Fruit fly (Drosophila melanogaster): Measurements from ENCODE around the gene Nepl9.

The Nepl9 gene

DNA sequence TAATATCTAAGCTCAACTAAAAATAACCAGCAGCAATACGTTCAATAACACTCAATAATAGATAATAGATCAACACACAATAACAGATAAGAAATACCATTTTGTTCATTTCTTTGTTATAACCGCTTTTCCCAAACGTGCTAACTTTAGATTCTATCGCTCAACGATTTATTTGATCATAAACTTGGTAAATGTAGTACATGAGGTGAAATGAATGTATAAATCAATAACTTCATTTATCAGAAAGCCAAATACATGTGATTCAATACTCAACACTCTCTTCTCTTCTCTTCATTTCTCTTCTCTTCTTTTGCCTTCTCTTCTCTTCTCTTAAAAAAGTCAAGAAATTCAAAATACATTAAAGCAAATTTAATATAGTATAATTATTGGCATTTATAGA, 20.6 kb upstream of the Nepl9 start:
- TF ChIP-seq CG31627 (GFP tag; optimal IDR thresholded peaks at IDR 0.05) (no peak), cyc (GFP tag; optimal IDR thresholded peaks at IDR 0.05) (no peak), Eip75B (GFP tag; optimal IDR thresholded peaks at IDR 0.05) (no peak), CG6854 (GFP tag; optimal IDR thresholded peaks at IDR 0.05) (no peak), CG8319 (GFP tag; optimal IDR thresholded peaks at IDR 0.05) (no peak), fkh (GFP tag; optimal IDR thresholded peaks at IDR 0.05) (peak; percentile 40), eg (GFP tag; IDR thresholded peaks at IDR 0.05) (no peak), fd85E (GFP tag; optimal IDR thresholded peaks at IDR 0.05) (no peak), Eip78C (GFP tag) (peak; percentile 22), CG7368 (GFP tag; optimal IDR thresholded peaks at IDR 0.05) (no peak)

dm6 chr2L:16857131-16857530, 20.1 kb upstream of the Nepl9 start:
- TF ChIP-seq CG3919 (GFP tag; optimal IDR thresholded peaks at IDR 0.05) (no peak), CG4318 (GFP tag; optimal IDR thresholded peaks at IDR 0.05) (no peak), Eip75B (GFP tag; optimal IDR thresholded peaks at IDR 0.05) (no peak), CG31627 (GFP tag; optimal IDR thresholded peaks at IDR 0.05) (no peak), salr (GFP tag; optimal IDR thresholded peaks at IDR 0.05) (no peak), Gug (GFP tag; IDR thresholded peaks at IDR 0.05) (no peak)

DNA sequence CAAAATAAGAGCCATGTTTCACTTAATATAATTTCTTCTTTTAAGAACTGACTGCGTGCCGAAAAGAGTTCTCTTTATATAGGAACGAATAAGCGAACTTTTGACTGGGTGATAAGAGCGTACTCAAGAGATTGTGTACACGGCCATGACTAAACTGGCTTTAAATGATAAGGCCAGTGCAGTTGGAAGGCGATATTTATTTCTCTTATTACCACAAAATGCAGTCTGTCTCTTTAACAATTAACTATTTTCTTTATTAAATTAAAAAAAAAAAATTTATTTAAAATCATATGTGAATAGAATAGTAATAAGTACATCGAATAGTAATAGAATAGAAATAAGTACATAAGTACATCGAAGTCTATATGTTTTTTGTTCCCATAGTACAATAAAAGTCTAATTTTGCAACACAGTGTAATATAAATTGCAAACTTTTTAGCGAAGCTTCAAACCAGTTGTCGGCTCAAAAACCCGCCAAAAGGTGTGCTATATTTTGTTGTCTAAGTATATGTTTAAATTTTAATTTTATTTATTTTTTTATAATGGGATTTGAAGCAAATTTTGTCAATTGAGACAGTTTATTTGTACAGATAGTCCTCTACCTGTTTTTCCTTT, 15.4 kb upstream of the Nepl9 start, which contains the start of gene CG31810:
Gene CG31810, minus strand, starts transcription at position 51 of the 615 bp plus-strand sequence.
- TF ChIP-seq Sox14 (GFP tag; optimal IDR thresholded peaks at IDR 0.05) = no peak
- TF ChIP-seq CG16779 (tag; optimal IDR thresholded peaks at IDR 0.05) = no peak
- TF ChIP-seq CG11762 (GFP tag; optimal IDR thresholded peaks at IDR 0.05; ENCODE audit: insufficient read depth) = no peak
- TF ChIP-seq Smox (GFP tag; optimal IDR thresholded peaks at IDR 0.05) = no peak
- peak; percentile 36 for TF ChIP-seq Eip78C (GFP tag)
- TF ChIP-seq CG15336 (GFP tag; IDR thresholded peaks at IDR 0.05) = 0 out of 2 replicates have a peak, but pooled peaks have one; percentile 20
- TF ChIP-seq esn (GFP tag; optimal IDR thresholded peaks at IDR 0.05) = no peak

DNA sequence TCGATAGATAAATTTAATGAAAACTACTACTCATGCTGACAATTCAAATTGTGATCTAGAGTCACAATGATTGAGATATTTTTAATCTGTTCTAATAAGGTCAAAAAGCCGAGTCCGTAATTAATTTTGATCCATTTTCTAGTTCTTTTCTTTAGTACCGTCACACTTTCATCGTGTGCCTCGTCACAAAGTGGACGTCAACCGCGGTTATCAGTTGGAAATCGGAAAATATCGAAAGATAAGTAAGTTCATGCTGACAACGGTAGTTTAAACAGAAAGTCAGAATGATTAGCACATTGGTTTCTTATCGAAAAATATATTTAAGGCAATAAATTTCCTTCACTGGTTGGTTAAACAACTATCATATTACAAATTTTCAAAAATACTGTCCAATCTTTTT, 13.4 kb upstream of the Nepl9 start:
- TF ChIP-seq topi (GFP tag; optimal IDR thresholded peaks at IDR 0.05) (no peak), CG11762 (GFP tag; optimal IDR thresholded peaks at IDR 0.05; ENCODE audit: insufficient read depth) (no peak), Smox (GFP tag; optimal IDR thresholded peaks at IDR 0.05) (no peak), lz (GFP tag; optimal IDR thresholded peaks at IDR 0.05) (no peak), net (GFP tag; optimal IDR thresholded peaks at IDR 0.05) (no peak)

- TF ChIP-seq CG6792 (GFP tag; optimal IDR thresholded peaks at IDR 0.05) (no peak), fd85E (GFP tag; optimal IDR thresholded peaks at IDR 0.05) (no peak), Eip93F (GFP tag; optimal IDR thresholded peaks at IDR 0.05) (no peak), fkh (GFP tag; optimal IDR thresholded peaks at IDR 0.05) (no peak), net (GFP tag; optimal IDR thresholded peaks at IDR 0.05) (no peak), CG6854 (GFP tag; optimal IDR thresholded peaks at IDR 0.05) (no peak), CG9139 (GFP tag; optimal IDR thresholded peaks at IDR 0.05) (no peak), vri (GFP tag; optimal IDR thresholded peaks at IDR 0.05) (no peak), CG1621 (tag; optimal IDR thresholded peaks at IDR 0.05) (no peak), CG8632 (GFP tag; optimal IDR thresholded peaks at IDR 0.05) (no peak), CG11902 (GFP tag; optimal IDR thresholded peaks at IDR 0.05) (no peak), CG3032 (tag; optimal IDR thresholded peaks at IDR 0.05) (no peak)
Observed at dm6 chr2L:16848670-16849069, 11.6 kb upstream of the Nepl9 start, which contains the start of gene CG13284. Gene CG13284 (minus strand): TSS chr2L:16848716.

DNA sequence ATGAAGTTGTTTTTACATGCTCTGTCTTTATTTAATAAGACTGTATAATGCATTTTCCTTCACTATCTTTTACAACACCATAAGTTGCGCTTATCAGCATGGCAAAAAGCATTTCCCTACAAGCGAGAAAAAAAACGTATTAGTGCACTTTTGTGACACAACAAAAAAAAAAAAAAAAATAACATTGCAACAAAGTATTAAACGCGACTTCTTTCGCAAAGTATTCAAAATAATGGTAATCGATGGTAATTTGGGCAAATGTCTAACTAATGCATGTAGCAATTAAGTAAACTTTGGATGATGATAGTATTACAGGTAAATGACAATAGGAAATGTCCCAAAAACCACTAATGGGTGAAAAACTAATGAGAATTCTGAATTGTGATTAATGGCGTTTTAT, 10.9 kb upstream of the Nepl9 start:
- TF ChIP-seq CG9139 (GFP tag; optimal IDR thresholded peaks at IDR 0.05) (no peak), dsx (GFP tag; optimal IDR thresholded peaks at IDR 0.05; ENCODE audit: poor library complexity, severe bottlenecking) (peak; percentile 67)
